Worm (Caenorhabditis elegans) whole organism, early embryonic: ENCODE measurements around the gene Y50D7A.1.

Experiments used
- B0310.2 ChIP-seq: sonication (generic microtip); optimal IDR thresholded peaks from 2 replicates; lab custom pipeline; 2016; ENCODE audit warnings: mild to moderate bottlenecking, missing genetic modification characterization, missing compliant biosample characterization
- ama-1 ChIP-seq: fragments of 150-350 bp; optimal IDR thresholded peaks from 2 replicates; lab custom pipeline; 2014
- ceh-36 ChIP-seq: sonication (generic microtip); optimal IDR thresholded peaks from 2 replicates; lab custom pipeline; 2016; ENCODE audit warnings: missing genetic modification characterization, inconsistent platforms, missing compliant biosample characterization
- flt-1 ChIP-seq: fragments of 200-800 bp; sonication (Bioruptor generic); IDR thresholded peaks from 2 replicates; pipeline ENCODE4 v1.3.6; 2022; ENCODE audit warnings: missing genetic modification characterization, missing compliant biosample characterization
- hmg-4 ChIP-seq: fragments of 200-800 bp; sonication (Bioruptor generic); optimal IDR thresholded peaks from 2 replicates; lab custom pipeline; 2018; ENCODE audit warnings: mild to moderate bottlenecking, missing genetic modification characterization, missing compliant biosample characterization
- scrt-1 ChIP-seq: fragments of 200-800 bp; sonication (Bioruptor generic); IDR thresholded peaks from 2 replicates; pipeline ENCODE4 v1.3.6; 2022; ENCODE audit warnings: missing genetic modification characterization, missing compliant biosample characterization
- sea-1 ChIP-seq: fragments of 200-800 bp; sonication (Bioruptor generic); conservative IDR thresholded peaks from 2 replicates; pipeline ENCODE4 v1.3.6; 2022; ENCODE audit warnings: missing genetic modification characterization, missing compliant biosample characterization

ce11 chrIII:352992-353391 is 60.6 kb downstream of the Y50D7A.1 start:
- TF ChIP-seq sea-1 (GFP tag; lab: Robert Waterston, UW) (no peak), ama-1 (lab: Kevin White, UChicago) (no peak), scrt-1 (GFP tag; lab: Robert Waterston, UW) (no peak), flt-1 (GFP tag; lab: Robert Waterston, UW) (no peak), ceh-36 (tag; lab: Kevin White, UChicago) (no peak), hmg-4 (no peak), B0310.2 (tag; lab: Kevin White, UChicago) (no peak)
